Worm (Caenorhabditis elegans): Measurements from ENCODE around the gene C17A2.7.

C17A2.7 gene

ce11 chrII:3821248-3821647 lies 22.0 kb downstream of the C17A2.7 start, which contains the start of gene F54D10.7:
Gene F54D10.7 (minus strand): TSS chrII:3821296.
- TF ChIP-seq lin-13 (GFP tag; optimal IDR thresholded peaks at IDR 0.05) (no peak), unc-55 (GFP tag; optimal IDR thresholded peaks at IDR 0.05) (no peak), fos-1 (tag; optimal IDR thresholded peaks at IDR 0.05) (no peak), peb-1 (tag; optimal IDR thresholded peaks at IDR 0.05) (no peak), mbf-1 (tag; optimal IDR thresholded peaks at IDR 0.05) (no peak), nhr-77 (tag; optimal IDR thresholded peaks at IDR 0.05) (no peak), unc-39 (tag; optimal IDR thresholded peaks at IDR 0.05) (no peak)

DNA sequence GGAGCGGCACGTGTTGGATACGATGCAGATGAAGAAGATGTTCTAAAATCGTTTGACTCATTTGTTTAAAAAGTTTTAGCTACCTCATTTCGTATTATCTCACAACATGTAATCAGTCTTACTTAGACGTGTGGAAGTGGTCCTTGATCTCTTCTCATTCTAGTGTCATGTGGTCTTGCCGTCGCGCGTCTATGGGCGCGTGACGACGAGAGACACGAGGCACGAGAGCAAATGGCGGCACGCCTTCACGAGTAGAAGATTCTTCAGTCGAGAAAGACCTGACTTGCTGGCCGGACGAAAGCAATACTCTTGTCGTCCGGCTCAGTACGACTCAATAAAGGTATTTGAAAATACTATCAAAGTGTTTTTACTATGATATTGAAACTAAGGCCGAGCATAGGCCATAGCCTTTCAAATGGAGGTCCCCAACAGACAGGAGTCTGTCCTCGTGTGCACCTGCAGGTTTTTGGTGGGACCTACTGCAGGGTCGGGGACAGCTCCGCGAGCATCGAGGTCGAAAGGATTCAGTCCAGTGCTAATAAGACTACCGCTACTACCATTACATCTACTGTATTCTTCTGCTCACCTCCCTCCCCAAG lies 26.9 kb downstream of the C17A2.7 start, which contains the start of gene fbxa-24:
Gene fbxa-24, plus strand, starts transcription at position 276 of the 599 bp plus-strand sequence.
- TF ChIP-seq lsy-2 (tag; optimal IDR thresholded peaks at IDR 0.05) (peak in 1 of 2 experiments; percentile 42), nhr-129 (tag; optimal IDR thresholded peaks at IDR 0.05) (peak; percentile 5)

DNA sequence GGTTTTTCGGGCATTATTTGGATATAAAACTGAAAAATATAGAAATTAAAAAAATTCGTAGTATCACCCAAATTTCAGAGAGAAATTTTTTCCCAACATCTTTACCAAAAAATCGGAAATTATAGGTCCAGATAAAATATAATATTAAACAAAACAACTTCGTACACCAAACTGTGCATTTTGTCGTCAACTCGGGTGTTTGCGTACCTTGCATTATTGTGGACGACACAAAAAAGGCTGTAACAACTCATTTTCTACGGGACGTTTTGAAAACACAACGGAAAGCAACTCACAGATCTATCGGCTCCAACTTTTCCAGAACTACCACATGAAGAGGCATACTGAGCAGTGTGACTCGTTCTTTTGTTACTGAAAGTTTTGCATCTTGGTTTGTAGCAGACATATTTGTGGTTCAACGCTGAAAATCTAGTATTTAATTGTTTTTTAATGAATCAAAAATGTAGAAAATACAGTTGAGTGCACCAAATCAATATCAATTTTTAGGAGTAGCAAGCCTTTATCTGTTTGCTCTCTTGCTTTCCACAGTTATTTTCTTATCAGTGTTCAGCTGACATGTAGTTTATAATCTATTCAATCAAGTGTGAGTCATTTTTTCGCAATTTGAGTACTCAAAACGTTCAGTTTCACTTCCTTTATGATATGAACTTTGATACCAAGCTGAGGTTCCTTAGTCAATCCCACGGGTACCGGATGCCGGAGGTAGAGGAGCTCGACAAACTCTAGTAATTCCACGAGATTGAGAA lies 27.6 kb downstream of the C17A2.7 start:
- TF ChIP-seq ceh-82 (tag; optimal IDR thresholded peaks at IDR 0.05) (no peak), gmeb-1 (tag; optimal IDR thresholded peaks at IDR 0.05) (peak; percentile 9), sem-4 (tag; optimal IDR thresholded peaks at IDR 0.05) (no peak), lsy-2 (tag; optimal IDR thresholded peaks at IDR 0.05) (peak in 1 of 2 experiments; percentile 19), unc-62 (GFP tag; optimal IDR thresholded peaks at IDR 0.05) (no peak), snpc-4 (tag; optimal IDR thresholded peaks at IDR 0.05) (no peak), mbf-1 (tag; optimal IDR thresholded peaks at IDR 0.05) (no peak), fos-1 (tag; optimal IDR thresholded peaks at IDR 0.05) (peak; percentile 93), unc-55 (GFP tag; optimal IDR thresholded peaks at IDR 0.05) (peak; percentile 28), ztf-11 (tag; optimal IDR thresholded peaks at IDR 0.05) (no peak), ztf-1 (GFP tag; conservative IDR thresholded peaks at IDR 0.05) (no peak)

DNA sequence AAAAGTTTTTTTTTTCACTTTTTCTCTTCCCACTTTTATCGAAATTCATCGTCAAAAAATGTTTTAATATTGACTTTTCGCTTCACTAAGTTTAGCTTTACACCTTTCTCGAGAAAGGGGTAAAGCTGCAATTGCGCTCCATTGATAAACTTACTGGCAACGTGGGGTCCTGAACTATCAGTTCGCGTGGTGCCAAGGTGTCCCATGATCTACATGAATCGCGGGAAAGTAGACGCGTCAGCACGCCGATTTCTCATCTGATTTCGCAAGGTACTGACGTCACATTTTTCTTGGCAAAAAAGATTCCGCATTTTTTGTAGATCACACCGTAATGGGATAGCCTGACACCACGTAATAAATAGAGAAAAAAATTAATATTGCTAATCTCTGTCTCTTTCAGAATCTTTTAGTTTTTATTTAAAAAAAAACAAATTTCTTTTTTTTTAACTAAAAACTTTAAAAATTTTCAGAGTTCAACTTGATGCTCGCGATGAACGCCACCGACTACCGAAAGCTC lies 31.3 kb downstream of the C17A2.7 start, which contains the start of gene lido-15:
Gene lido-15, plus strand, starts transcription at position 467 of the 517 bp plus-strand sequence.
- TF ChIP-seq nhr-129 (tag; optimal IDR thresholded peaks at IDR 0.05) (no peak), C34F6.9 (tag; optimal IDR thresholded peaks at IDR 0.05) (peak; percentile 11)

- TF ChIP-seq dmd-4 (tag; optimal IDR thresholded peaks at IDR 0.05) = no peak
- no peak for TF ChIP-seq nhr-77 (tag; optimal IDR thresholded peaks at IDR 0.05)
- TF ChIP-seq sma-3 (GFP tag; optimal IDR thresholded peaks at IDR 0.05) = peak; percentile 23
- no peak for TF ChIP-seq zag-1 (tag; optimal IDR thresholded peaks at IDR 0.05)
- no peak for TF ChIP-seq nhr-11 (tag; optimal IDR thresholded peaks at IDR 0.05)
- no peak for TF ChIP-seq ztf-11 (tag; optimal IDR thresholded peaks at IDR 0.05)
- TF ChIP-seq crh-2 (tag; optimal IDR thresholded peaks at IDR 0.05) = peak; percentile 61
- TF ChIP-seq blmp-1 (tag; optimal IDR thresholded peaks at IDR 0.05; ENCODE audit: insufficient read depth) = no peak
- TF ChIP-seq fos-1 (tag; optimal IDR thresholded peaks at IDR 0.05) = peak; percentile 44
- TF ChIP-seq nhr-23 (tag; optimal IDR thresholded peaks at IDR 0.05) = no peak
- TF ChIP-seq lin-39 (tag; optimal IDR thresholded peaks at IDR 0.05) = no peak
- no peak for TF ChIP-seq alr-1 (tag; optimal IDR thresholded peaks at IDR 0.05)
- TF ChIP-seq peb-1 (tag; optimal IDR thresholded peaks at IDR 0.05) = no peak
- no peak for TF ChIP-seq mab-5 (tag; optimal IDR thresholded peaks at IDR 0.05)
- TF ChIP-seq nhr-10 (tag; optimal IDR thresholded peaks at IDR 0.05) = no peak
- TF ChIP-seq egl-27 (tag; optimal IDR thresholded peaks at IDR 0.05) = no peak
- TF ChIP-seq mbf-1 (tag; optimal IDR thresholded peaks at IDR 0.05) = no peak
- peak in 1 of 2 experiments; percentile 59 for TF ChIP-seq lsy-2 (tag; optimal IDR thresholded peaks at IDR 0.05)
- no peak for TF ChIP-seq ztf-4 (tag; optimal IDR thresholded peaks at IDR 0.05)
- TF ChIP-seq F13H6.1 (tag; optimal IDR thresholded peaks at IDR 0.05) = peak; percentile 70
- peak; percentile 40 for TF ChIP-seq gmeb-1 (tag; optimal IDR thresholded peaks at IDR 0.05)
- peak; percentile 68 for TF ChIP-seq C34F6.9 (tag; optimal IDR thresholded peaks at IDR 0.05)
- TF ChIP-seq ZK546.5 (tag; optimal IDR thresholded peaks at IDR 0.05) = no peak
- no peak for TF ChIP-seq skn-1 (tag; optimal IDR thresholded peaks at IDR 0.05)
- TF ChIP-seq elt-1 (tag; optimal IDR thresholded peaks at IDR 0.05) = no peak
- peak; percentile 10 for TF ChIP-seq sma-9 (GFP tag; optimal IDR thresholded peaks at IDR 0.05)
- TF ChIP-seq sma-9 (tag; optimal IDR thresholded peaks at IDR 0.05) = no peak
- no peak for TF ChIP-seq mdl-1 (tag; optimal IDR thresholded peaks at IDR 0.05)
- TF ChIP-seq nhr-21 (tag; optimal IDR thresholded peaks at IDR 0.05) = no peak
- TF ChIP-seq sem-4 (tag; optimal IDR thresholded peaks at IDR 0.05) = no peak
- no peak for TF ChIP-seq unc-39 (tag; optimal IDR thresholded peaks at IDR 0.05)
- no peak for TF ChIP-seq unc-62 (GFP tag; optimal IDR thresholded peaks at IDR 0.05)
- no peak for TF ChIP-seq snpc-4 (tag; optimal IDR thresholded peaks at IDR 0.05)
- TF ChIP-seq lin-11 (tag; optimal IDR thresholded peaks at IDR 0.05) = no peak
- peak; percentile 39 for TF ChIP-seq lin-13 (GFP tag; optimal IDR thresholded peaks at IDR 0.05)
- no peak for TF ChIP-seq nhr-12 (tag; optimal IDR thresholded peaks at IDR 0.05)
- no peak for TF ChIP-seq ztf-1 (GFP tag; conservative IDR thresholded peaks at IDR 0.05)
- TF ChIP-seq ceh-82 (tag; optimal IDR thresholded peaks at IDR 0.05) = no peak
- no peak for TF ChIP-seq nhr-129 (tag; optimal IDR thresholded peaks at IDR 0.05)
Observed at ce11 chrII:3810550-3810949, 32.7 kb downstream of the C17A2.7 start.

Measured in whole organism, L2 larva.